Fruit fly (Drosophila melanogaster) whole organism, pupa: ENCODE data around the gene CG3744.

Source experiments
- CG10348 ChIP-seq: fragments of 200-800 bp; sonication (Bioruptor generic); IDR thresholded peaks from 2 replicates; pipeline ENCODE4 v1.3.6; 2022; ENCODE audit warnings: missing biosample characterization, missing genetic modification characterization
- CG13204 ChIP-seq: fragments of 200-800 bp; sonication (Bioruptor generic); optimal IDR thresholded peaks from 2 replicates; lab custom pipeline; 2018; ENCODE audit warnings: missing biosample characterization, mild to moderate bottlenecking, missing genetic modification characterization, moderate library complexity
- CG14655 ChIP-seq: fragments of 200-800 bp; sonication (Bioruptor generic); optimal IDR thresholded peaks from 3 replicates; lab custom pipeline; 2017; ENCODE audit warnings: mild to moderate bottlenecking, missing biosample characterization, missing genetic modification reagents, missing genetic modification characterization
- CG17806 ChIP-seq: fragments of 200-800 bp; sonication (Bioruptor generic); optimal IDR thresholded peaks from 2 replicates; lab custom pipeline; 2018; ENCODE audit warnings: missing biosample characterization, mild to moderate bottlenecking, missing genetic modification characterization, moderate library complexity
- EcR ChIP-seq: fragments of 200-800 bp; sonication (Bioruptor generic); optimal IDR thresholded peaks from 3 replicates; lab custom pipeline; 2019; ENCODE audit warnings: missing biosample characterization, missing genetic modification characterization, mild to moderate bottlenecking, moderate library complexity, missing genetic modification reagents
- Pif1A ChIP-seq: fragments of 200-800 bp; sonication (Bioruptor generic); optimal IDR thresholded peaks from 3 replicates; lab custom pipeline; 2016; ENCODE audit warnings: missing biosample characterization, missing genetic modification characterization
- Pif1B ChIP-seq: fragments of 200-800 bp; sonication (Bioruptor generic); optimal IDR thresholded peaks from 3 replicates; lab custom pipeline; 2016; ENCODE audit warnings: missing biosample characterization, missing genetic modification characterization
- Snoo ChIP-seq: fragments of 200-800 bp; sonication (Bioruptor generic); optimal IDR thresholded peaks from 3 replicates; lab custom pipeline; 2017; ENCODE audit warnings: missing biosample characterization, mild to moderate bottlenecking, missing genetic modification characterization, inconsistent platforms
- fd96Ca ChIP-seq: fragments of 200-800 bp; sonication (Bioruptor generic); IDR thresholded peaks from 3 replicates; pipeline ENCODE4 v1.3.6; 2022; ENCODE audit warnings: missing biosample characterization, missing genetic modification characterization
- rn ChIP-seq: fragments of 200-800 bp; sonication (Bioruptor generic); IDR thresholded peaks from 2 replicates; pipeline ENCODE4 v1.3.6; 2022; ENCODE audit warnings: missing biosample characterization, missing genetic modification characterization

DNA sequence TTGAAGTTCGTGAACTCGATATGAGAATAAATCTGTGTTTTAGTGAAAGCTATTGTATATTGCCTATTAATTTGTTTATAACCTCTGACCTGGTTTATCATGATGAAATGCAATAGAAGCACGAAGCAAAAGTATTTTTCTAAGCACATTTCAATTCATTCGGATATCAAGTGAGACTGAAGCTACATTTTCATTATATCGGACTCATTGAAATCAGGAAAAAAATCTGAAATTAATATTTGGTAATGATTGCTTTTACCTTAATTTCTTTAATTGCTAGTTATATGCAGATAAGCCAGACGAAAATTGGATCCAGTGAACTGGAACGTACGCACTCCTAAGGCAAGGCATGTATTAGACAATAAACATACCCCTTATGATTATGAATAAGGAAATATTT, 35.4 kb downstream of the CG3744 start, which contains the start of gene CG33658:
- no peak for TF ChIP-seq Snoo (tag; lab: Kevin White, UChicago)
- no peak for TF ChIP-seq EcR (GFP tag; lab: Kevin White, UChicago)
- no peak for TF ChIP-seq CG17806 (tag; lab: Kevin White, UChicago)
- TF ChIP-seq CG13204 (GFP tag; lab: Kevin White, UChicago) = no peak
- TF ChIP-seq CG10348 = no peak
- no peak for TF ChIP-seq Pif1B (GFP tag; lab: Kevin White, UChicago)
- TF ChIP-seq CG14655 (GFP tag; lab: Kevin White, UChicago) = no peak
- no peak for TF ChIP-seq rn
- TF ChIP-seq fd96Ca = no peak
- TF ChIP-seq Pif1A = no peak
